Worm (Caenorhabditis elegans): Measurements from ENCODE around the gene F35H8.4.
A peak's percentile ranks its signal among the peaks of the same experiment; 100 is the strongest.

Gene F35H8.4

ce11 chrII:9603419-9603818 is 43.6 kb upstream of the F35H8.4 start (continued):
- TF ChIP-seq zim-3 (tag; optimal IDR thresholded peaks at IDR 0.05) (no peak), lsl-1 (GFP tag; optimal IDR thresholded peaks at IDR 0.05) (no peak), egrh-3 (GFP tag; IDR thresholded peaks at IDR 0.05) (no peak), Y53G8AR.9 (GFP tag; conservative IDR thresholded peaks at IDR 0.05) (no peak), attf-5 (GFP tag; optimal IDR thresholded peaks at IDR 0.05) (peak; percentile 91), zfh-2 (GFP tag; conservative IDR thresholded peaks at IDR 0.05) (peak; percentile 39; the same call in 1 of the 2 replicates), ets-4 (GFP tag; optimal IDR thresholded peaks at IDR 0.05) (peak; percentile 54), aptf-3 (GFP tag; IDR thresholded peaks at IDR 0.05) (no peak), nhr-179 (tag; optimal IDR thresholded peaks at IDR 0.05) (no peak), nhr-90 (tag; optimal IDR thresholded peaks at IDR 0.05) (peak; percentile 57), pha-4 (tag; optimal IDR thresholded peaks at IDR 0.05) (peak; percentile 58), egl-18 (GFP tag; IDR thresholded peaks at IDR 0.05) (no peak), mes-4 (tag; optimal IDR thresholded peaks at IDR 0.05) (no peak), tbp1 (GFP tag; optimal IDR thresholded peaks at IDR 0.05) (peak; percentile 67), ztf-22 (GFP tag; optimal IDR thresholded peaks at IDR 0.05) (peak; percentile 90), atf-7 (tag; optimal IDR thresholded peaks at IDR 0.05) (peak; percentile 89), nhr-80 (tag; optimal IDR thresholded peaks at IDR 0.05) (peak; percentile 97), nhr-27 (tag; optimal IDR thresholded peaks at IDR 0.05) (no peak), Y53F4B.3 (GFP tag; IDR thresholded peaks at IDR 0.05) (no peak), rec-8 (tag; optimal IDR thresholded peaks at IDR 0.05) (no peak), Y79H2A.3 (GFP tag; conservative IDR thresholded peaks at IDR 0.05) (no peak), ztf-26 (tag; optimal IDR thresholded peaks at IDR 0.05) (peak; percentile 80), ceh-27 (GFP tag; optimal IDR thresholded peaks at IDR 0.05) (peak; percentile 93), him-1 (tag; optimal IDR thresholded peaks at IDR 0.05) (no peak), F55B11.4 (tag; optimal IDR thresholded peaks at IDR 0.05; ENCODE audit: borderline replicate concordance, insufficient read depth) (no peak), F52B5.7 (tag; optimal IDR thresholded peaks at IDR 0.05) (no peak), tbx-9 (tag; optimal IDR thresholded peaks at IDR 0.05; ENCODE audit: borderline replicate concordance) (no peak), hmg-1.2 (GFP tag; IDR thresholded peaks at IDR 0.05) (peak; percentile 83), bed-1 (GFP tag; IDR thresholded peaks at IDR 0.05) (no peak), T26A5.8 (tag; optimal IDR thresholded peaks at IDR 0.05) (no peak), lin-40 (tag; optimal IDR thresholded peaks at IDR 0.05) (peak; percentile 94), unc-130 (GFP tag; optimal IDR thresholded peaks at IDR 0.05) (no peak), dox-1 (GFP tag; IDR thresholded peaks at IDR 0.05) (peak; percentile 84), akir-1 (GFP tag; optimal IDR thresholded peaks at IDR 0.05) (no peak), cebp-2 (GFP tag; IDR thresholded peaks at IDR 0.05) (no peak), nfya-2 (GFP tag; IDR thresholded peaks at IDR 0.05) (no peak), dpff-1 (tag; optimal IDR thresholded peaks at IDR 0.05) (no peak), Y67H2A.10 (GFP tag; conservative IDR thresholded peaks at IDR 0.05) (no peak), hsf-1 (GFP tag; IDR thresholded peaks at IDR 0.05) (no peak), B0261.1 (tag; optimal IDR thresholded peaks at IDR 0.05) (no peak), xnd-1 (tag; optimal IDR thresholded peaks at IDR 0.05) (no peak), dpl-1 (GFP tag; optimal IDR thresholded peaks at IDR 0.05) (no peak), attf-6 (GFP tag; IDR thresholded peaks at IDR 0.05) (no peak), lin-54 (GFP tag; optimal IDR thresholded peaks at IDR 0.05) (peak; percentile 69), ZK185.1 (tag; optimal IDR thresholded peaks at IDR 0.05; ENCODE audit: poor library complexity, severe bottlenecking) (peak; percentile 59), F49E8.2 (tag; optimal IDR thresholded peaks at IDR 0.05; ENCODE audit: insufficient read depth) (no peak), madf-3 (GFP tag; IDR thresholded peaks at IDR 0.05) (no peak), die-1 (tag; optimal IDR thresholded peaks at IDR 0.05) (peak; percentile 23), ztf-3 (GFP tag; optimal IDR thresholded peaks at IDR 0.05) (peak; percentile 79)
